Worm (Caenorhabditis elegans) whole organism, L3 larva: ENCODE results near the gene clik-1.

Source experiments
- R02D3.7 ChIP-seq: fragments of 150-350 bp; optimal IDR thresholded peaks from 2 replicates; lab custom pipeline; 2014; ENCODE audit warnings: missing biosample characterization, missing genetic modification characterization
- ama-1 ChIP-seq: fragments of 150-350 bp; optimal IDR thresholded peaks from 2 replicates; lab custom pipeline; 2018
- ceh-82 ChIP-seq: fragments of 150-350 bp; optimal IDR thresholded peaks from 2 replicates; lab custom pipeline; 2014; ENCODE audit warnings: missing biosample characterization, missing genetic modification characterization
- egl-27 ChIP-seq: sonication (generic microtip); optimal IDR thresholded peaks from 4 replicates; lab custom pipeline; 2017; ENCODE audit warnings: missing biosample characterization, missing genetic modification reagents, missing genetic modification characterization
- elt-1 ChIP-seq: fragments of 150-350 bp; optimal IDR thresholded peaks from 2 replicates; lab custom pipeline; 2014; ENCODE audit warnings: missing biosample characterization, missing genetic modification characterization
- fkh-10 ChIP-seq: sonication (generic microtip); optimal IDR thresholded peaks from 2 replicates; lab custom pipeline; 2017; ENCODE audit warnings: missing biosample characterization, missing genetic modification reagents, missing genetic modification characterization
- fos-1 ChIP-seq: fragments of 150-350 bp; optimal IDR thresholded peaks from 2 replicates; lab custom pipeline; 2014; ENCODE audit warnings: missing biosample characterization, missing genetic modification characterization
- nhr-23 ChIP-seq: fragments of 150-350 bp; optimal IDR thresholded peaks from 2 replicates; lab custom pipeline; 2014; ENCODE audit warnings: missing biosample characterization, missing genetic modification reagents, missing genetic modification characterization
- nhr-25 ChIP-seq: sonication (generic microtip); optimal IDR thresholded peaks from 2 replicates; lab custom pipeline; 2017; ENCODE audit warnings: missing biosample characterization, missing genetic modification characterization
- nhr-77 ChIP-seq: fragments of 150-350 bp; optimal IDR thresholded peaks from 2 replicates; lab custom pipeline; 2014; ENCODE audit warnings: missing biosample characterization, missing genetic modification characterization
- snpc-4 ChIP-seq: fragments of 150-350 bp; optimal IDR thresholded peaks from 2 replicates; lab custom pipeline; 2014; ENCODE audit warnings: missing biosample characterization, missing genetic modification characterization
- unc-39 ChIP-seq: sonication (generic microtip); optimal IDR thresholded peaks from 4 replicates; lab custom pipeline; 2017; ENCODE audit warnings: missing biosample characterization, missing genetic modification characterization
- unc-62 ChIP-seq: fragments of 150-350 bp; sonication (generic microtip); optimal IDR thresholded peaks from 4 replicates; lab custom pipeline; 2014; ENCODE audit warnings: missing biosample characterization, missing genetic modification reagents, missing genetic modification characterization

ce11 chrV:6751493-6752100 lies 16.9 kb downstream of the clik-1 start:
- TF ChIP-seq ama-1 (lab: Kevin White, UChicago) (no peak), unc-62 (GFP tag; lab: Kevin White, UChicago) (no peak), nhr-25 (tag; lab: Kevin White, UChicago) (no peak), egl-27 (tag; lab: Kevin White, UChicago) (no peak), R02D3.7 (no peak), nhr-77 (no peak), ceh-82 (no peak), fos-1 (tag; lab: Kevin White, UChicago) (no peak), nhr-23 (tag; lab: Kevin White, UChicago) (no peak), unc-39 (no peak), fkh-10 (GFP tag; lab: Kevin White, UChicago) (no peak), snpc-4 (no peak), elt-1 (tag; lab: Kevin White, UChicago) (no peak)
